Worm (Caenorhabditis elegans) whole organism, early embryonic: ENCODE data around the gene F23B12.1.

Experiments
- B0310.2 ChIP-seq: sonication (generic microtip); optimal IDR thresholded peaks from 2 replicates; lab custom pipeline; 2016; ENCODE audit warnings: mild to moderate bottlenecking, missing genetic modification characterization, missing compliant biosample characterization
- F13C5.2 ChIP-seq: sonication (generic microtip); optimal IDR thresholded peaks from 2 replicates; lab custom pipeline; 2017; ENCODE audit warnings: mild to moderate bottlenecking, missing genetic modification characterization, inconsistent platforms, missing compliant biosample characterization
- aly-1 ChIP-seq: sonication (generic microtip); optimal IDR thresholded peaks from 2 replicates; lab custom pipeline; 2016; ENCODE audit warnings: missing genetic modification characterization, missing compliant biosample characterization
- ama-1 ChIP-seq: fragments of 150-350 bp; optimal IDR thresholded peaks from 2 replicates; lab custom pipeline; 2014
- ceh-13 ChIP-seq: fragments of 200-800 bp; sonication (Bioruptor generic); optimal IDR thresholded peaks from 2 replicates; lab custom pipeline; 2018; ENCODE audit warnings: mild to moderate bottlenecking, missing genetic modification characterization, missing compliant biosample characterization
- ceh-36 ChIP-seq: sonication (generic microtip); optimal IDR thresholded peaks from 2 replicates; lab custom pipeline; 2016; ENCODE audit warnings: missing genetic modification characterization, inconsistent platforms, missing compliant biosample characterization
- ets-7 ChIP-seq: sonication (generic microtip); optimal IDR thresholded peaks from 2 replicates; lab custom pipeline; 2016; ENCODE audit warnings: missing genotype, missing genetic modification characterization, missing compliant biosample characterization
- flt-1 ChIP-seq: fragments of 200-800 bp; sonication (Bioruptor generic); IDR thresholded peaks from 2 replicates; pipeline ENCODE4 v1.3.6; 2022; ENCODE audit warnings: missing genetic modification characterization, missing compliant biosample characterization
- hmbx-1 ChIP-seq: sonication (generic microtip); optimal IDR thresholded peaks from 2 replicates; lab custom pipeline; 2016; ENCODE audit warnings: mild to moderate bottlenecking, missing genetic modification characterization, missing compliant biosample characterization
- hmg-4 ChIP-seq: fragments of 200-800 bp; sonication (Bioruptor generic); optimal IDR thresholded peaks from 2 replicates; lab custom pipeline; 2018; ENCODE audit warnings: mild to moderate bottlenecking, missing genetic modification characterization, missing compliant biosample characterization
- hnd-1 ChIP-seq: sonication (generic microtip); optimal IDR thresholded peaks from 2 replicates; lab custom pipeline; 2016; ENCODE audit warnings: missing genetic modification characterization, missing compliant biosample characterization
- pes-1 ChIP-seq: fragments of 200-800 bp; sonication (Bioruptor generic); IDR thresholded peaks from 2 replicates; pipeline ENCODE4 v1.3.6; 2022; ENCODE audit warnings: missing genetic modification reagents, missing genetic modification characterization, missing compliant biosample characterization
- tbx-11 ChIP-seq: fragments of 200-800 bp; sonication (Bioruptor generic); IDR thresholded peaks from 2 replicates; pipeline ENCODE4 v1.3.6; 2022; ENCODE audit warnings: missing genetic modification characterization, missing compliant biosample characterization
- tra-4 ChIP-seq: sonication (generic microtip); optimal IDR thresholded peaks from 2 replicates; lab custom pipeline; 2017; ENCODE audit warnings: missing genetic modification characterization, missing compliant biosample characterization

F23B12.1 gene

ce11 chrV:14476680-14477079 is 47.7 kb downstream of the F23B12.1 start, which contains the start of gene clec-54:
Gene clec-54 (plus strand): TSS chrV:14476903.
- TF ChIP-seq tra-4 (tag; lab: Kevin White, UChicago) (no peak), F13C5.2 (tag; lab: Kevin White, UChicago) (no peak)

- no peak for TF ChIP-seq aly-1 (tag; lab: Kevin White, UChicago)
- TF ChIP-seq ets-7, result no peak
- TF ChIP-seq hmg-4 (GFP tag; lab: Kevin White, UChicago), result no peak
- no peak for TF ChIP-seq ceh-36
- no peak for TF ChIP-seq tra-4 (tag; lab: Kevin White, UChicago)
- TF ChIP-seq flt-1, result no peak
- TF ChIP-seq ceh-13 (GFP tag; lab: Kevin White, UChicago), result no peak
- TF ChIP-seq B0310.2, result no peak
- no peak for TF ChIP-seq hmbx-1
- no peak for TF ChIP-seq hnd-1 (tag; lab: Kevin White, UChicago)
- TF ChIP-seq ama-1 (lab: Kevin White, UChicago), result no peak
- no peak for TF ChIP-seq tbx-11 (GFP tag; lab: Robert Waterston, UW)
- no peak for TF ChIP-seq F13C5.2 (tag; lab: Kevin White, UChicago)
- no peak for TF ChIP-seq pes-1 (GFP tag; lab: Robert Waterston, UW)
These were observed 50.0 kb downstream of the F23B12.1 start, which contains the start of gene clec-55 for ce11 chrV:14478979-14479378. Gene clec-55 (plus strand): TSS chrV:14479279.
